Worm (Caenorhabditis elegans) whole organism, midembryonic: ENCODE data around the gene C01G6.2.

Experiments used
- T22C8.4 ChIP-seq: fragments of 200-800 bp; sonication (Bioruptor generic); IDR thresholded peaks from 2 replicates; pipeline ENCODE4 v1.3.6; 2022; ENCODE audit warnings: missing genetic modification characterization, missing compliant biosample characterization
- cog-1 ChIP-seq: sonication (generic microtip); optimal IDR thresholded peaks from 2 replicates; lab custom pipeline; 2016; ENCODE audit warnings: missing genetic modification characterization, missing compliant biosample characterization
- flt-1 ChIP-seq: fragments of 200-800 bp; sonication (Bioruptor generic); IDR thresholded peaks from 2 replicates; pipeline ENCODE4 v1.3.6; 2022; ENCODE audit warnings: missing genetic modification characterization, missing compliant biosample characterization
- klf-2 ChIP-seq: fragments of 200-800 bp; sonication (Bioruptor generic); conservative IDR thresholded peaks from 2 replicates; pipeline ENCODE4 v1.3.6; 2022; ENCODE audit warnings: missing genetic modification reagents, missing genetic modification characterization, missing compliant biosample characterization
- med-1 ChIP-seq: sonication (generic microtip); optimal IDR thresholded peaks from 2 replicates; lab custom pipeline; 2017; ENCODE audit warnings: missing genetic modification characterization, mild to moderate bottlenecking, missing compliant biosample characterization, antibody characterized with exemption, missing genetic modification reagents; ENCODE audit not compliant: insufficient read depth
- ref-1 ChIP-seq: fragments of 200-800 bp; sonication (Bioruptor generic); conservative IDR thresholded peaks from 2 replicates; pipeline ENCODE4 v1.3.6; 2022; ENCODE audit warnings: missing genetic modification reagents, missing genetic modification characterization, missing compliant biosample characterization
- tab-1 ChIP-seq: fragments of 200-800 bp; sonication (Bioruptor generic); IDR thresholded peaks from 2 replicates; pipeline ENCODE4 v1.3.6; 2022; ENCODE audit warnings: missing genetic modification characterization, missing compliant biosample characterization
- ztf-23 ChIP-seq: fragments of 200-800 bp; sonication (Bioruptor generic); IDR thresholded peaks from 2 replicates; pipeline ENCODE4 v1.3.6; 2022; ENCODE audit warnings: missing genetic modification reagents, missing genetic modification characterization, missing compliant biosample characterization
- ztf-29 ChIP-seq: fragments of 200-800 bp; sonication (Bioruptor generic); IDR thresholded peaks from 2 replicates; pipeline ENCODE4 v1.3.6; 2022; ENCODE audit warnings: missing genetic modification reagents, missing genetic modification characterization, missing compliant biosample characterization

The C01G6.2 gene

ce11 chrII:9314733-9315132 lies 47.9 kb downstream of the C01G6.2 start:
- TF ChIP-seq ztf-23 (GFP tag; lab: Robert Waterston, UW), result no peak
- TF ChIP-seq ztf-29 (GFP tag; lab: Robert Waterston, UW), result no peak
- TF ChIP-seq med-1 (GFP tag; lab: Kevin White, UChicago), result no peak
- TF ChIP-seq tab-1 (GFP tag; lab: Robert Waterston, UW), result no peak
- no peak for TF ChIP-seq klf-2
- TF ChIP-seq flt-1 (GFP tag; lab: Robert Waterston, UW), result no peak
- TF ChIP-seq ref-1 (GFP tag; lab: Robert Waterston, UW), result no peak
- TF ChIP-seq T22C8.4, result no peak
- no peak for TF ChIP-seq cog-1

DNA sequence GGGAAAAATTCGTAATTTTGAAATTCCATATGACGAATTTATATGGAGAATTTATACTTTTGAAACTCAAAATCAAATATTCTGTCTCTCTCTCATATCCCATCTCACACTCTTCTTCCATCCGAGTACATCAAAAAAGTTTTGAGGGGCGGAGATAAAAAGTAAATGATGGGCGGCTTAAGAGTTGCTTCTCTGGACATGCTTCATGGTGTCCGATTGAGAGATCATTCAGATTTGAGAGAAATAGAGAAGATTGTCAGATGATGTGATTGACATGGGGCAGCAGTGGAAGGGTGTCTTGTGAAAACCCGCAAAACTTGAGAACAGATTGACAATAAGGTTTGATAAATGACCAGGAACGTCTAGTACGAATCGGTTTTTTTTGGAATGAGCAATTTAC lies 48.8 kb downstream of the C01G6.2 start:
- no peak for TF ChIP-seq cog-1
- no peak for TF ChIP-seq ref-1 (GFP tag; lab: Robert Waterston, UW)
- no peak for TF ChIP-seq T22C8.4
- TF ChIP-seq ztf-23 (GFP tag; lab: Robert Waterston, UW), result no peak
- TF ChIP-seq klf-2, result no peak
- TF ChIP-seq flt-1 (GFP tag; lab: Robert Waterston, UW), result no peak
- no peak for TF ChIP-seq ztf-29 (GFP tag; lab: Robert Waterston, UW)

- TF ChIP-seq ref-1 (GFP tag; lab: Robert Waterston, UW) (no peak), flt-1 (GFP tag; lab: Robert Waterston, UW) (no peak), klf-2 (no peak), T22C8.4 (no peak), tab-1 (GFP tag; lab: Robert Waterston, UW) (no peak), ztf-23 (GFP tag; lab: Robert Waterston, UW) (no peak), cog-1 (no peak), med-1 (GFP tag; lab: Kevin White, UChicago) (no peak), ztf-29 (GFP tag; lab: Robert Waterston, UW) (no peak)
These were observed 49.9 kb downstream of the C01G6.2 start for ce11 chrII:9316801-9317200.
